Worm (Caenorhabditis elegans) whole organism, L1 larva: ENCODE results near the gene npr-20.

ENCODE experiments used
- ces-1 ChIP-seq: fragments of 150-350 bp; optimal IDR thresholded peaks from 2 replicates; lab custom pipeline; 2014; ENCODE audit warnings: missing biosample characterization, missing genetic modification reagents, missing genetic modification characterization
- lin-15B ChIP-seq: fragments of 150-350 bp; sonication (generic microtip); optimal IDR thresholded peaks from 3 replicates; lab custom pipeline; 2014; ENCODE audit warnings: missing biosample characterization, missing genetic modification characterization
- lin-39 ChIP-seq: fragments of 150-350 bp; optimal IDR thresholded peaks from 2 replicates; lab custom pipeline; 2014; ENCODE audit warnings: missing biosample characterization, missing genetic modification reagents, missing genetic modification characterization
- mdl-1 ChIP-seq, 2 experiments: fragments of 150-350 bp; optimal IDR thresholded peaks; 2 replicates each; lab custom pipeline; 2014 to 2017; ENCODE audit warnings: missing biosample characterization in 2 of 2, missing genetic modification characterization in 2 of 2, inconsistent platforms in 1 of 2
- nhr-237 ChIP-seq: fragments of 150-350 bp; optimal IDR thresholded peaks from 2 replicates; lab custom pipeline; 2014; ENCODE audit warnings: missing biosample characterization, missing genetic modification characterization
- nhr-90 ChIP-seq: sonication (generic microtip); optimal IDR thresholded peaks from 2 replicates; lab custom pipeline; 2016; ENCODE audit warnings: mild to moderate bottlenecking, missing genetic modification characterization, missing compliant biosample characterization; ENCODE audit not compliant: poor library complexity
- pqm-1 ChIP-seq: sonication (generic microtip); optimal IDR thresholded peaks from 3 replicates; lab custom pipeline; 2017; ENCODE audit warnings: missing biosample characterization, missing genetic modification characterization
- unc-130 ChIP-seq: fragments of 150-350 bp; optimal IDR thresholded peaks from 2 replicates; lab custom pipeline; 2017; ENCODE audit warnings: missing biosample characterization, missing genetic modification characterization, inconsistent platforms

- TF ChIP-seq mdl-1 (tag; optimal IDR thresholded peaks at IDR 0.05; lab: Kevin White, UChicago), result no peak
- TF ChIP-seq unc-130 (tag; lab: Kevin White, UChicago), result no peak
- TF ChIP-seq nhr-90 (tag; lab: Kevin White, UChicago), result no peak
- TF ChIP-seq lin-15B (tag; lab: Kevin White, UChicago), result no peak
- no peak for TF ChIP-seq ces-1 (GFP tag; lab: Kevin White, UChicago)
- no peak for TF ChIP-seq pqm-1 (tag; lab: Kevin White, UChicago)
- TF ChIP-seq nhr-237 (tag; lab: Kevin White, UChicago), result no peak
- no peak for TF ChIP-seq lin-39 (tag; lab: Kevin White, UChicago)
Measured at ce11 chrII:8821140-8821595, 43.8 kb downstream of the npr-20 start, which contains the start of gene F46C5.1.
